Worm (Caenorhabditis elegans) whole organism, L4/young adult: ENCODE measurements around the gene fbxa-174.

ENCODE experiments used
- W03F9.2 ChIP-seq: fragments of 150-350 bp; optimal IDR thresholded peaks from 2 replicates; lab custom pipeline; 2014; ENCODE audit warnings: missing biosample characterization, missing genetic modification characterization
- dao-5 ChIP-seq: sonication (generic microtip); optimal IDR thresholded peaks from 2 replicates; lab custom pipeline; 2016; ENCODE audit warnings: missing genotype, missing genetic modification characterization, moderate library complexity, missing compliant biosample characterization
- him-1 ChIP-seq: sonication (generic microtip); optimal IDR thresholded peaks from 2 replicates; lab custom pipeline; 2016; ENCODE audit warnings: missing genotype, missing genetic modification reagents, missing genetic modification characterization, missing compliant biosample characterization

fbxa-174 gene

DNA sequence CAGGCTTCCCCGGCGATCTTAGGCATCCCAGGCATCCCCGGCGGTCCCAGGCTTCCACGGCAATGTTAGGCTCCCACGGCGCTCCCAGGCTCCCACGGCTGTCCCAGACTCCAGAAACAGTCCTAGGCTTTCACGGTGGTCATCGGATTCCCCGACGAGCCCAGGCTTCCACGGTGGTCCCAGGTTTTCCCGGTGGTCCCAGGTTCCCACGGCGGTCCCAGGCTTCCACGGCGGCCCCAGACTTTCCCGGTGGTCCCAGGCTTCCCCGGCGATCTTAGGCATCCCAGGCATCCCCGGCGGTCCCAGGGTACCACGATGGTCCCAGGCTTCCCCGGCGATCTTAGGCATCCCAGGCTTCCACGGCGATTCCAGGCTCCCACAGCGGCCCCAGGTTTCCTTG is 9.6 kb downstream of the fbxa-174 start:
- no peak for TF ChIP-seq dao-5 (tag; lab: Kevin White, UChicago)
- TF ChIP-seq him-1 (tag; lab: Kevin White, UChicago), result no peak
- TF ChIP-seq W03F9.2 (tag; lab: Kevin White, UChicago), result no peak

DNA sequence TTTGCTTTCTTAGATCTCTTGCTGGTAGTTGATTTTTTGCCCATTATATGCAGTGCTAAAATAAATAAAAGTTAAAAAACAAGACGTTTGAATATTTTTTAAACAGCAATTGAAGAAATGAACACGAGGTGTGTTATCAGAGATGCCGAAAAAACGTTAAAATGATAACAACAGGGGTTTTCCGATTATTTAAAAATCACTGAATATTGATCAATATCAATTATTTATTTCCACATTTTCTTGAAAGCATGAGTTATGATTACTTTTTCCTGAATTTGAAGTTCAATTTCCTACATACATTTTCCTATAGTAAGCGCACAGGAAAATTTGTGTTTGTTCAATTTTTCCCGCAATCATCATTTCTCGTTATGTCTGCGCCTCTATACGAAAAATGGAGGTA is 11.3 kb downstream of the fbxa-174 start:
- no peak for TF ChIP-seq W03F9.2 (tag; lab: Kevin White, UChicago)

DNA sequence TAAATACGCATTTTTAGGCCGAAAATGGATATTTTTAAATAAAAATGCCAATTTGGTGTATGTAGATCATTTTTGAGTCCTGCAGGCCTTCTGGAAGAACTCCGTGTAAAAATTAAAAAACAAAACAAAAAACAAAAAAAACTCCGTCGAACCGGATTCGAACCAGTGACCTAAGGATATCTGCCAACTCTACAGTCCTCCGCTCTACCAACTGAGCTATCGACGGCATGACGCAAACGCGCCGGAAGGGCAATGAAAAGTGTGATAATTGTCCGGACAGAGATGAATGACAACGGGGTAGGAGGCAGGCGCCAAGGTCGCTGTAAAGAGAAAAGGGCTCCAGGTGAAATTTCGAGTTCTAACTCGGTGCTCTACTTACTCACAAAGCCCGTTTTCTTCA is 16.0 kb downstream of the fbxa-174 start:
- TF ChIP-seq him-1 (tag; lab: Kevin White, UChicago), result no peak
- no peak for TF ChIP-seq dao-5 (tag; lab: Kevin White, UChicago)
- no peak for TF ChIP-seq W03F9.2 (tag; lab: Kevin White, UChicago)

DNA sequence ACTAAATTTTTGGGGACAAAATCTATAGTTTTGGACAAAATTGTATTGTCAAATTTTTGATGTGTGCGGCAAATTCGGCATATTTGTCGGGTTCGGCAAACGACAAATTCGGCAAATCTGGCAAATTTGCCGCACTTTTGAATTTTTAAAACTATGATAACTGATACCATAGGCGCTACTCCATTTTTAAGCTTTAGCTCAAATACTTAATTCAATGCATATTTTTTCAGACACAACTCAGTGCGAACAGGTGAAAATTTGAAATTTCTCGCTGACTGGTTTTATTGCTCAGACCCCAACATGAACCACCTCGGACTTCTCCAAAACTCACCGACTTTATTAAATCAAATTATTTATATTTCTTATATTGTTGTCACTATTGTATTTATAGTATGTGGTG is 18.0 kb downstream of the fbxa-174 start, which contains the start of gene srz-25:
srz-25 (plus strand) TSS at position 301 of the 400 bp plus-strand sequence.
- no peak for TF ChIP-seq him-1 (tag; lab: Kevin White, UChicago)
- TF ChIP-seq W03F9.2 (tag; lab: Kevin White, UChicago), result no peak
- TF ChIP-seq dao-5 (tag; lab: Kevin White, UChicago), result no peak

DNA sequence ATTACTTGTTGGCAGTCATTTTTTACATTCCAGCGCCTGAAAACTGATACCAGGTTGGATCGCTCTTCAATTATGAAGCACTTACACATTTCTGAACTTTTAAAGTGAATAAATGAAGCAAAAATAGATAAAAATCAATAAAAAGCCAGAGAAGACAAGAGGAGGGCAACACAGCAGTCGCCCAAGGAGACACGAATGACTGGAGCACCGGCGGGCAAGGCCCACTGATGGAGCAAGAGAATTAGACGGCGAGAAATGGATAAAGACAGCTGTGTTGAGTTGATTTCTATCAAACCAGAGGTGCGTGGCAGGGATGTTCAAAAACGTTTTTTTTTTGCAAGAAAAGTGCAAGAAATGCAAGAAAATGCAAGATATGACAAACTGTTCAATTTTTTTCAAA is 19.0 kb downstream of the fbxa-174 start:
- TF ChIP-seq him-1 (tag; lab: Kevin White, UChicago), result no peak
- no peak for TF ChIP-seq dao-5 (tag; lab: Kevin White, UChicago)
- no peak for TF ChIP-seq W03F9.2 (tag; lab: Kevin White, UChicago)

DNA sequence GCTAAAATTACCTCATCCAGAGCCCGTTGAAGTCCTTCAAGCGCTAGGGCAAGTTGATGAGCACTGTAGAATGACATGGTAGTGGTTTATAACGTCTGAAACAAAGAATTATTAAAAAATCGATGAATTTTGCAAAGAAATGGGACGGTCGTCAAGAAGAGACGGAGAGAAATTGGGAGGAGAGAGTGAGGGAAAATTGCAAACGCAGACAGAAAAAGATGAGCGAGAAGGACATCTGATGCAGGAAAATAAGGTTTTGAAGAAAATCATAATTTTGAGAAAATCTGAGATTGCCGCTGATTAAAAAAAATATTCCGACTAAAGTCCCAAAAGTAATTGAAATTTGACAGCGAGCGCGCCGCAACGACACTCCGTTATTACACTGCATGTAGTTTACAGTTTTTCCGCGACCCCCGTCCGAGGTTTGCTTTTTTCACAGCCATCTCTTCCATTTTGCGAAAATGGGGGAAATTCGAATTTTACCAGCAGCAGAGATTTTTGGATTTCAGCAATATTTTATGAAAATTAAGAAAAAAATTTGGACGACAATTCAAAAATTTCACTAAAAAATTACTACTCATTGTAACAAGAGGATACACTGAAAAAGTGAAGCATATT is 19.9 kb downstream of the fbxa-174 start, which contains the start of gene C18D4.6:
C18D4.6 (minus strand) TSS at position 97 of the 618 bp plus-strand sequence.
- TF ChIP-seq dao-5 (tag; lab: Kevin White, UChicago) (no peak), W03F9.2 (tag; lab: Kevin White, UChicago) (no peak), him-1 (tag; lab: Kevin White, UChicago) (no peak)

DNA sequence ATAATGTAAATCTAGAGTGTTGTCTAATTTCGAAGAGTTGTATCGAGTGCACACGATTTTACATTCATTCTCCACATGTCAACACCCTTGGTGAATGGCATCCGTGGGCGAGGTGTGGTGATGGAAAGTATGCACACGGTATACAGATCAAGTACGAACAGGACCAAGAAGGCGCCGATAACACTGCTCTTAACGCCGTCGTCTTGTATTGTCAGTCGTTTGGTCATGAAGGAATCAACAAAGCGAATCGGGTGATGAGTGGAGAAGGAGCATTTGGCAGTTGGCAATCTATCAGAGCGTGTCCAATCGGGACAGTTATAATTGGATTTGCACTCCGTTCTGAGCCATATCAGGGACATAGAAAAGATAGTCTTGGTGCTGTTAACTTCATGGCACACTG is 25.1 kb downstream of the fbxa-174 start:
- no peak for TF ChIP-seq dao-5 (tag; lab: Kevin White, UChicago)

DNA sequence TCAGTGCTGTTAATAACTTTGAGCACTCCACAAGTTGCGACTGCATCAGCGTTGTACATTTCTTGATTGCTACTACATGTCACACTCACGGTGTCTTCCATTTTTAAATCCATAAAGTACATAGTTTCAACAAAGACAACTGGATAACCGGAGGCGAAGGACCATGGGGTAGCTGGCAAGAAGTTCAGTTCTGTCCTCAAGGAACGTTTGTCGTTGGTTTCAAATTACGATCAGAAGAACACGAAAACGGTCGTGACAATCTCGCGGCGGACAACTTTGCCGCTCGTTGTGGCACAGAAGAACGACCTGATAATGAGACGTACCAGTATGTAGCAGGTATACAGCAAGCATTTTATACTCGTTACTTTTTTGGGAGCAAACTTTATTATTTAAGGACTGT is 25.6 kb downstream of the fbxa-174 start, which contains the start of gene C18D4.3:
C18D4.3 (minus strand) TSS at position 101 of the 400 bp plus-strand sequence.
- TF ChIP-seq dao-5 (tag; lab: Kevin White, UChicago) (no peak), him-1 (tag; lab: Kevin White, UChicago) (no peak), W03F9.2 (tag; lab: Kevin White, UChicago) (no peak)

DNA sequence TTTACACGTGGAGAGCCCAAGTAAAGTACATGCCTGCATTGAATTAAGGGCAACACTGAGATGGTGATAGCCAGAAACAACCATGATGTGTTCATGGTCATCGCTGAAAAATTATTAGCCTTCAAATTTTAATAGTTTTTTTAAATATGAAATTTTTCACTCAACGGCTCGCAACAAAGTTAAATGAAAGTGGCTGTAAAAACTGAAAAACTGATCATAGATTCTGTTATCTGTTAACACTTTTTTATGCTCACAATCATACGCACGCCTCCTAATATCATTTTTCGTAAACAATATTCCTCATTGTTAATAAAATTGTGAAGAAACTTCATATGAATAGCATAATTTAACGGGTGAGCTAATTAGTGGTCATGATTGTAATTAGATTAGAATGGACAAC is 26.9 kb downstream of the fbxa-174 start, which contains the start of gene C18D4.4:
C18D4.4 (minus strand) TSS at position 101 of the 400 bp plus-strand sequence.
- TF ChIP-seq dao-5 (tag; lab: Kevin White, UChicago) (no peak), W03F9.2 (tag; lab: Kevin White, UChicago) (no peak), him-1 (tag; lab: Kevin White, UChicago) (no peak)

DNA sequence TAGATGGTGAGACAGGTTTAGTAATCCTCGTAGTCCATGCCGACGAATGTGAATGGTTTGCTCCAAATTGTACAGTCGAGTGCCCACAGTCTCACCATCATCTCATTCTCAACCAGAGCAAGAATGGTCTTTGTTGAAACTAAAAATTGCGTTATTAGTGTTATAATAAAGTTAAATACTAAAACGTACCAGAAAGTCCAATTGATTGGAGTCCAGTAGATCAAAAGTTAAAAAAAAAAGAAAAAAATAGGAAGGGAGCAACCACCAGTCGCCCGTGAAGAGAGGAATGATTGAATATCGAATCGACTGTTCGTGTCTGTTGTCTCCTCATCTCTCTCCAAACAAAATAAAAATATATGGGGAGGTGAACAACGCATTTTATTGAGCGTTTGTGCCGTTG is 27.8 kb downstream of the fbxa-174 start, which contains the start of gene C18D4.12:
C18D4.12 (minus strand) TSS at position 101 of the 400 bp plus-strand sequence.
- TF ChIP-seq him-1 (tag; lab: Kevin White, UChicago) (no peak), dao-5 (tag; lab: Kevin White, UChicago) (no peak), W03F9.2 (tag; lab: Kevin White, UChicago) (no peak)

DNA sequence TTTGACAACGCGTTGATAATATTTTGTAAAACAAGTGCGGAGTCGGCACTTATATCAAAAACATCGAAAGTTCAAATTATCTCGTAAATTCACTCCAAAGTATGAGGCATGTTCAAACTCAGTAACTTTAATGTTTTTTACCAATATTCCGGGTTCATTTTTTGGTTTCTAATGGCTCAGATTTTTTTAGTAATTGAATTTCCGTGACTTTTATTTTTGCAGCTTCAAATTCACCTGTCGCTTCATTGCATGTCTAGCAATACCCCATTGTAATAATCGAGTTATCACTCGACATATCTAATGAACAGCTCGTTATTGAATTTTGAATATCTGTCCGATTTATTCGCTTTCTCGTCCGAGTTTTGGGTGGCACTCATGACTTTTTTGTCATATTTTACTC is 30.5 kb downstream of the fbxa-174 start, which contains the start of gene srz-90:
srz-90 (plus strand) TSS at position 301 of the 400 bp plus-strand sequence.
- TF ChIP-seq dao-5 (tag; lab: Kevin White, UChicago) (no peak), him-1 (tag; lab: Kevin White, UChicago) (no peak), W03F9.2 (tag; lab: Kevin White, UChicago) (no peak)

DNA sequence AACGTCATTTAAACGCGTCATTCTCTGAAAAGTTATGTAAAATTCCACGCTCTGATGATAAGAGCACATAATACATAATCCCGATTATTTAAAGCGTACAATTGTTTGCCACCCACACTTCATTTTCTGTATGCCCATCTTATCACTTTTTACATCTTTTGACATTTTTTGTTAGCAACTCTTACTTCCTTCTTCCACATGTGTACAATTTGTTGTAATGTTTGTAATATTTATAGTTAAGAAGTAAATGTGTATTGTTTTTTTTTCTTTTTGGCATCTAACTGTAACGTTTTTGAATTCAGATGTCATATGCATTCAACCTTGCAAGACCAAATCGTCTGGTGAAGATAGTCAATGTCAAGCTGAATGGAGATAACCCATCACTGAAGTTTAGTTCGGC is 37.5 kb downstream of the fbxa-174 start, which contains the start of gene fbxa-136:
fbxa-136 (plus strand) TSS at position 301 of the 400 bp plus-strand sequence.
- TF ChIP-seq dao-5 (tag; lab: Kevin White, UChicago) (no peak), W03F9.2 (tag; lab: Kevin White, UChicago) (no peak), him-1 (tag; lab: Kevin White, UChicago) (no peak)

DNA sequence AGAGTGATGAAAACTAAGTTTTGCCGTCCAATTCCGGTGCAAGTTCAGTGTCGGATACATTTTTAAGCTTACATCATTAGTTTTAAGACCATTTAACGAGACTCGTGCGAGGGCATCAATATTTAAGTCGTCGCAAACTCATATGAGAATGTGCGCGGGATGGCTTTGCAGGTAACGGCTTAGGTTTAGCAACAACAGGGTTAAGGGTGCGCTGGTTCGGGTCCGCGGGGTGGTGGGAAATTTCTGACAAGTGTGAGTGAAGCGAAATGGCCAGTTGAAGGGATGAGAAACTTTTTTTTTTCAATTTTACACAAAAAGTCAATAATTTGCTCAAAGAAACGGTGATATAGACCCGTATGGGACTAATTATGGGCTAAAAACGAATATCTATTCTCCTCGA is 44.4 kb downstream of the fbxa-174 start:
- no peak for TF ChIP-seq dao-5 (tag; lab: Kevin White, UChicago)
- TF ChIP-seq him-1 (tag; lab: Kevin White, UChicago), result no peak
- TF ChIP-seq W03F9.2 (tag; lab: Kevin White, UChicago), result no peak

DNA sequence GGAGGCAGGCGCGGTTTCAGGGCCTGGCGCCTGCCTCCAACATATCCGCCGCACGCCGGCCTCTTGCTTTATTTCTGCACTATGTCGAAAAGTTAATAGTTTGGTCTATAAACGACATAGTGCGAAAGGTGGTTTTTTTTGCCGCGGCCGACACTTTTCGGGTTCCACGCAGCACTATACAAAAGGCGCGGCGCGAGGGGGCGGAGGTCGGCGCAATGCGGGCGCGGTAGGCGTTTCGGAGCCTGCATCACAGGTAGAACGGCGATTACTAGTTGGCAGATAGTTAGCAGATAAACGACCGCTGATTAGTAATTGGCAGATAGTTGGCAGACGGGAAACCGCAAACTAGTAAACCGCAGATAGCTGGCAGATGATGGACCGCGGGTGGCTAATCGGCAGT is 45.5 kb downstream of the fbxa-174 start:
- TF ChIP-seq him-1 (tag; lab: Kevin White, UChicago), result no peak
- TF ChIP-seq W03F9.2 (tag; lab: Kevin White, UChicago), result no peak
- no peak for TF ChIP-seq dao-5 (tag; lab: Kevin White, UChicago)
